Fruit fly (Drosophila melanogaster): ENCODE data around the gene CG9727.

CG9727 gene

DNA sequence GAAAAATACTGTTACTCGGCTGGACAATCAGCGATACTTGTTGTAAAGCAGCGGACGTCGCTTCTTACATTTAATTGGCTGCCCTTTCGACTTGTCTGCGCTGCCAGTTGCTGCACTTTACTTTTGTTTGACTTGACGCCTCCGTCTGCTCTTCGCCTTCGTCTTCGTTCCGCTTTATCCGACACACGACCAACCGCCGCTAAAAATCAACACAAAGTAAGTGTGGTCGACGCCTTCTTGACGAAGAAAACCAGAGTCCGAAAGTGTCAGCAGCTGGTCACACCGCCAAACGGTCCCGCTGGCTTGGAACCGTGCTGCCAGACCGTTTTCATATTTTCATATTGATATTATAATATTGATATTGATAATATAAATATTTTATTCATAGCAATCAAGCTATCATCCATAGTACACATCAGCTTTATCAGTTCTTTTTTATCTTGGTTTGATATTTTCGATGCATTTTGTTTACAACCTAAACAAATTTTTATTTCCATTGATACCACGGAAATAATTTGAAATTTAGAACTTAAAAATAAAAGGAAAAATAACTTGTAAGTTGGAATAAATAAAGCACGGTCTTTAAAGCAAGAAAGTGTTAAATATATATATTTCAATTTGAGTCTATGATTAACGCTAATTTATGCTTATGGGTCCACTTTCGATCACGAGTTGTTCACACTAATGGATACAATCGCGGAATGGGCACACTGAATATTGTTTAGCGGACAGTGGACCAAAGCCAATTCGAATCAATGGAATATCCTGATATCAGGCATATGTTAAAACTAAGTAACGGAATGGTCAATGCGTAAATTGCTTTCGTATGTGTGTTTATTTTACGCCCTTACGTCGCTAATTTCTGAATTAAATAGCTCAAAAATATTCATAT lies 50.6 kb downstream of the CG9727 start, which contains the start of gene Dmtn (continued):
- peak; percentile 51 for TF ChIP-seq phol (tag; optimal IDR thresholded peaks at IDR 0.05)
- peak; percentile 47 for TF ChIP-seq nmo (GFP tag; optimal IDR thresholded peaks at IDR 0.05)
- TF ChIP-seq CG7839 (tag; optimal IDR thresholded peaks at IDR 0.05): peak; percentile 27
- TF ChIP-seq ap (GFP tag; IDR thresholded peaks at IDR 0.05): no peak
- no peak for TF ChIP-seq hkb (optimal IDR thresholded peaks at IDR 0.05)
- no peak for TF ChIP-seq hkb (GFP tag; IDR thresholded peaks at IDR 0.05)
- TF ChIP-seq Ada2b (GFP tag; IDR thresholded peaks at IDR 0.05): no peak
- TF ChIP-seq emc (GFP tag; optimal IDR thresholded peaks at IDR 0.05): peak; percentile 37
- no peak for TF ChIP-seq zen (tag; optimal IDR thresholded peaks at IDR 0.05)
- TF ChIP-seq gro (GFP tag; optimal IDR thresholded peaks at IDR 0.05): peak; percentile 51
- peak; percentile 63 for TF ChIP-seq CG1603 (tag; optimal IDR thresholded peaks at IDR 0.05)
- no peak for TF ChIP-seq CG3838 (GFP tag; optimal IDR thresholded peaks at IDR 0.05)
- no peak for TF ChIP-seq CG1792 (GFP tag; optimal IDR thresholded peaks at IDR 0.05)
- TF ChIP-seq CG3407 (GFP tag; optimal IDR thresholded peaks at IDR 0.05): no peak
- no peak for TF ChIP-seq Hmx (GFP tag; optimal IDR thresholded peaks at IDR 0.05)
- no peak for TF ChIP-seq inv (GFP tag; IDR thresholded peaks at IDR 0.05; ENCODE audit: partially characterized antibody)
- no peak for TF ChIP-seq CG6689 (GFP tag; IDR thresholded peaks at IDR 0.05)
- TF ChIP-seq CG4617 (GFP tag; optimal IDR thresholded peaks at IDR 0.05; ENCODE audit: borderline replicate concordance): no peak
- TF ChIP-seq exex (tag; optimal IDR thresholded peaks at IDR 0.05): no peak
- TF ChIP-seq CG12391 (tag; optimal IDR thresholded peaks at IDR 0.05): peak; percentile 62
- peak; percentile 34 for TF ChIP-seq fd64A (GFP tag; optimal IDR thresholded peaks at IDR 0.05)
- no peak for TF ChIP-seq Blimp-1 (GFP tag; optimal IDR thresholded peaks at IDR 0.05)
- TF ChIP-seq HLH4C (GFP tag; IDR thresholded peaks at IDR 0.05; ENCODE audit: partially characterized antibody): no peak
- no peak for TF ChIP-seq CG14860 (GFP tag; IDR thresholded peaks at IDR 0.05; ENCODE audit: partially characterized antibody)
- no peak for TF ChIP-seq twi (tag; optimal IDR thresholded peaks at IDR 0.05)
- no peak for TF ChIP-seq CG12744 (GFP tag; optimal IDR thresholded peaks at IDR 0.05)
- no peak for TF ChIP-seq CG9932 (GFP tag; IDR thresholded peaks at IDR 0.05)
- TF ChIP-seq Rx (GFP tag; IDR thresholded peaks at IDR 0.05): no peak
- no peak for TF ChIP-seq chinmo (GFP tag; IDR thresholded peaks at IDR 0.05; ENCODE audit: partially characterized antibody)
- no peak for TF ChIP-seq D (optimal IDR thresholded peaks at IDR 0.05)
- no peak for TF ChIP-seq D (GFP tag; optimal IDR thresholded peaks at IDR 0.05)
- peak; percentile 29 for TF ChIP-seq Antp (GFP tag; optimal IDR thresholded peaks at IDR 0.05)
- TF ChIP-seq CG4282 (GFP tag; optimal IDR thresholded peaks at IDR 0.05): peak; percentile 71
- TF ChIP-seq dimm (GFP tag; IDR thresholded peaks at IDR 0.05): no peak
- no peak for TF ChIP-seq pan (optimal IDR thresholded peaks at IDR 0.05)
- TF ChIP-seq pan (GFP tag; optimal IDR thresholded peaks at IDR 0.05 in 1 of 2, IDR thresholded peaks at IDR 0.05 in 1 of 2): no peak
- no peak for TF ChIP-seq ewg (GFP tag; optimal IDR thresholded peaks at IDR 0.05)
- peak; percentile 14 for TF ChIP-seq nerfin-1 (tag; optimal IDR thresholded peaks at IDR 0.05)
- TF ChIP-seq Hr39 (optimal IDR thresholded peaks at IDR 0.05): no peak
- TF ChIP-seq Lpt (GFP tag; optimal IDR thresholded peaks at IDR 0.05): no peak
- TF ChIP-seq CG2875 (GFP tag; optimal IDR thresholded peaks at IDR 0.05): peak; percentile 24
- no peak for TF ChIP-seq CG10979 (tag; optimal IDR thresholded peaks at IDR 0.05)
- no peak for TF ChIP-seq HLH54F (GFP tag; optimal IDR thresholded peaks at IDR 0.05)
- TF ChIP-seq lola (GFP tag; optimal IDR thresholded peaks at IDR 0.05): peak in 1 of 3 experiments; percentile 20
- TF ChIP-seq CG43689 (GFP tag; IDR thresholded peaks at IDR 0.05): no peak
- TF ChIP-seq scrt (GFP tag; optimal IDR thresholded peaks at IDR 0.05): peak; percentile 35
- TF ChIP-seq CG16863 (GFP tag; optimal IDR thresholded peaks at IDR 0.05): peak; percentile 6
- no peak for TF ChIP-seq cad (GFP tag; optimal IDR thresholded peaks at IDR 0.05)
- TF ChIP-seq mirr (GFP tag; optimal IDR thresholded peaks at IDR 0.05): peak; percentile 38
- TF ChIP-seq Doc3 (GFP tag; IDR thresholded peaks at IDR 0.05; ENCODE audit: partially characterized antibody): no peak

All from whole organism, embryonic.